Worm (Caenorhabditis elegans) whole organism, L4 larva: ENCODE results near the gene F49F1.12.

Experiments
- D1046.2 ChIP-seq: fragments of 200-800 bp; sonication (Bioruptor generic); IDR thresholded peaks from 2 replicates; pipeline ENCODE4 v1.3.6; 2022; ENCODE audit warnings: missing genetic modification characterization, missing compliant biosample characterization
- F26F4.8 ChIP-seq: fragments of 200-800 bp; sonication (Bioruptor generic); conservative IDR thresholded peaks from 2 replicates; pipeline ENCODE4 v1.3.6; 2022; ENCODE audit warnings: missing genetic modification characterization, missing compliant biosample characterization
- F49E8.2 ChIP-seq: sonication (generic microtip); optimal IDR thresholded peaks from 2 replicates; lab custom pipeline; 2016; ENCODE audit warnings: missing compliant biosample characterization, mild to moderate bottlenecking, missing genetic modification characterization, borderline replicate concordance
- R02D3.7 ChIP-seq: fragments of 150-350 bp; sonication (generic microtip); optimal IDR thresholded peaks from 3 replicates; lab custom pipeline; 2014; ENCODE audit warnings: missing biosample characterization, missing genetic modification characterization
- ZK337.2 ChIP-seq: fragments of 200-800 bp; sonication (Bioruptor generic); IDR thresholded peaks from 2 replicates; pipeline ENCODE4 v1.3.6; 2022; ENCODE audit warnings: missing genetic modification reagents, missing genetic modification characterization, missing compliant biosample characterization
- ZK546.5 ChIP-seq, 2 experiments: sonication (generic microtip); optimal IDR thresholded peaks; 2 replicates each; lab custom pipeline; 2017; ENCODE audit warnings: missing biosample characterization in 2 of 2, missing genetic modification characterization in 2 of 2
- aha-1 ChIP-seq: fragments of 150-350 bp; peaks from one replicate; lab custom pipeline; 2014; ENCODE audit warnings: missing biosample characterization, missing genetic modification characterization
- aly-2 ChIP-seq: sonication (generic microtip); optimal IDR thresholded peaks from 2 replicates; lab custom pipeline; 2018; ENCODE audit warnings: missing biosample characterization, missing genetic modification characterization
- arid-1 ChIP-seq: fragments of 200-800 bp; sonication (Bioruptor generic); conservative IDR thresholded peaks from 2 replicates; pipeline ENCODE4 v1.3.6; 2022; ENCODE audit warnings: missing genetic modification reagents, missing genetic modification characterization, missing compliant biosample characterization
- ceh-28 ChIP-seq: fragments of 150-350 bp; optimal IDR thresholded peaks from 2 replicates; lab custom pipeline; 2014; ENCODE audit warnings: missing biosample characterization, missing genetic modification reagents, missing genetic modification characterization
- ceh-32 ChIP-seq: sonication (generic microtip); optimal IDR thresholded peaks from 2 replicates; lab custom pipeline; 2016; ENCODE audit warnings: mild to moderate bottlenecking, missing genetic modification characterization, missing compliant biosample characterization; ENCODE audit not compliant: poor library complexity
- daf-16 ChIP-seq, 3 experiments: sonication (generic microtip); optimal IDR thresholded peaks; 2 replicates each; lab custom pipeline; 2016 to 2017; ENCODE audit warnings: missing genetic modification characterization in 3 of 3, missing genetic modification reagents in 3 of 3, mild to moderate bottlenecking in 2 of 3, missing compliant biosample characterization in 2 of 3, missing biosample characterization in 1 of 3, moderate library complexity in 1 of 3
- daf-8 ChIP-seq: fragments of 200-800 bp; sonication (Bioruptor generic); IDR thresholded peaks from 2 replicates; pipeline ENCODE4 v1.3.6; 2022; ENCODE audit warnings: missing genetic modification characterization, missing compliant biosample characterization
- dmd-9 ChIP-seq: fragments of 200-800 bp; sonication (Bioruptor generic); IDR thresholded peaks from 2 replicates; pipeline ENCODE4 v1.3.6; 2022; ENCODE audit warnings: missing genetic modification reagents, missing genetic modification characterization, missing compliant biosample characterization
- dpl-1 ChIP-seq: fragments of 150-350 bp; optimal IDR thresholded peaks from 2 replicates; lab custom pipeline; 2014; ENCODE audit warnings: missing biosample characterization, missing genetic modification reagents, missing genetic modification characterization
- dve-1 ChIP-seq: sonication (generic microtip); optimal IDR thresholded peaks from 2 replicates; lab custom pipeline; 2017; ENCODE audit warnings: antibody characterized with exemption, mild to moderate bottlenecking, missing genetic modification characterization, missing compliant biosample characterization; ENCODE audit not compliant: insufficient read depth
- hif-1 ChIP-seq, 2 experiments: sonication (generic microtip); optimal IDR thresholded peaks; 2 replicates each; lab custom pipeline; 2016 to 2017; ENCODE audit warnings: missing compliant biosample characterization in 2 of 2, missing genetic modification characterization in 2 of 2, missing genetic modification reagents in 2 of 2, missing genotype in 2 of 2, mild to moderate bottlenecking in 1 of 2
- hmg-1.1 ChIP-seq: fragments of 200-800 bp; sonication (Bioruptor generic); IDR thresholded peaks from 2 replicates; pipeline ENCODE4 v1.3.6; 2022; ENCODE audit warnings: missing genetic modification reagents, missing genetic modification characterization, missing compliant biosample characterization
- lim-7 ChIP-seq: fragments of 200-800 bp; sonication (Bioruptor generic); IDR thresholded peaks from 2 replicates; pipeline ENCODE4 v1.3.6; 2022; ENCODE audit warnings: missing genetic modification characterization, missing compliant biosample characterization
- lin-1 ChIP-seq: fragments of 200-800 bp; sonication (Bioruptor generic); IDR thresholded peaks from 2 replicates; pipeline ENCODE4 v1.3.6; 2022; ENCODE audit warnings: missing genetic modification reagents, missing genetic modification characterization, missing compliant biosample characterization
- lin-13 ChIP-seq: fragments of 150-350 bp; optimal IDR thresholded peaks from 2 replicates; lab custom pipeline; 2014; ENCODE audit warnings: missing biosample characterization, missing genetic modification reagents, missing genetic modification characterization
- lin-29 ChIP-seq: fragments of 200-800 bp; sonication (Bioruptor generic); IDR thresholded peaks from 2 replicates; pipeline ENCODE4 v1.3.6; 2022; ENCODE audit warnings: missing genetic modification reagents, missing genetic modification characterization, missing compliant biosample characterization
- lin-38 ChIP-seq: fragments of 200-800 bp; sonication (Bioruptor generic); IDR thresholded peaks from 2 replicates; pipeline ENCODE4 v1.3.6; 2022; ENCODE audit warnings: missing genetic modification reagents, missing genetic modification characterization, missing compliant biosample characterization
- lin-39 ChIP-seq: fragments of 150-350 bp; optimal IDR thresholded peaks from 2 replicates; lab custom pipeline; 2014; ENCODE audit warnings: missing biosample characterization, missing genetic modification reagents, missing genetic modification characterization
- mep-1 ChIP-seq: fragments of 150-350 bp; sonication (generic microtip); optimal IDR thresholded peaks from 3 replicates; lab custom pipeline; 2014; ENCODE audit warnings: missing biosample characterization, missing genetic modification characterization
- mes-2 ChIP-seq: sonication (generic microtip); optimal IDR thresholded peaks from 2 replicates; lab custom pipeline; 2016; ENCODE audit warnings: missing genotype, mild to moderate bottlenecking, missing genetic modification characterization, missing compliant biosample characterization; ENCODE audit not compliant: poor library complexity, severe bottlenecking
- nhr-237 ChIP-seq: sonication (generic microtip); optimal IDR thresholded peaks from 2 replicates; lab custom pipeline; 2017; ENCODE audit warnings: missing biosample characterization, missing genetic modification characterization
- nhr-28 ChIP-seq: fragments of 150-350 bp; optimal IDR thresholded peaks from 2 replicates; lab custom pipeline; 2014; ENCODE audit warnings: missing biosample characterization, missing genetic modification characterization
- nhr-41 ChIP-seq: fragments of 200-800 bp; sonication (Bioruptor generic); IDR thresholded peaks from 2 replicates; pipeline ENCODE4 v1.3.6; 2022; ENCODE audit warnings: missing genetic modification reagents, missing genetic modification characterization, missing compliant biosample characterization
- nhr-42 ChIP-seq: fragments of 200-800 bp; sonication (Bioruptor generic); IDR thresholded peaks from 2 replicates; pipeline ENCODE4 v1.3.6; 2022; ENCODE audit warnings: missing genetic modification characterization, missing compliant biosample characterization
- nhr-6 ChIP-seq: fragments of 150-350 bp; optimal IDR thresholded peaks from 2 replicates; lab custom pipeline; 2014; ENCODE audit warnings: missing biosample characterization, missing genetic modification characterization
- pqm-1 ChIP-seq: sonication (generic microtip); optimal IDR thresholded peaks from 2 replicates; lab custom pipeline; 2017; ENCODE audit warnings: missing biosample characterization, missing genetic modification characterization
- rbr-2 ChIP-seq: sonication (generic microtip); optimal IDR thresholded peaks from 2 replicates; lab custom pipeline; 2016; ENCODE audit warnings: missing genotype, missing genetic modification characterization, missing compliant biosample characterization
- tra-1 ChIP-seq: fragments of 200-800 bp; sonication (Bioruptor generic); IDR thresholded peaks from 2 replicates; pipeline ENCODE4 v1.3.6; 2022; ENCODE audit warnings: missing genetic modification reagents, missing genetic modification characterization, missing compliant biosample characterization
- unc-130 ChIP-seq: sonication (generic microtip); optimal IDR thresholded peaks from 2 replicates; lab custom pipeline; 2016; ENCODE audit warnings: missing genetic modification reagents, missing genetic modification characterization, missing compliant biosample characterization
- zip-11 ChIP-seq: fragments of 200-800 bp; sonication (Bioruptor generic); IDR thresholded peaks from 2 replicates; pipeline ENCODE4 v1.3.6; 2022; ENCODE audit warnings: missing genetic modification characterization, missing compliant biosample characterization
- zip-2 ChIP-seq: fragments of 150-350 bp; optimal IDR thresholded peaks from 2 replicates; lab custom pipeline; 2014; ENCODE audit warnings: missing biosample characterization, missing genetic modification characterization

The F49F1.12 gene

DNA sequence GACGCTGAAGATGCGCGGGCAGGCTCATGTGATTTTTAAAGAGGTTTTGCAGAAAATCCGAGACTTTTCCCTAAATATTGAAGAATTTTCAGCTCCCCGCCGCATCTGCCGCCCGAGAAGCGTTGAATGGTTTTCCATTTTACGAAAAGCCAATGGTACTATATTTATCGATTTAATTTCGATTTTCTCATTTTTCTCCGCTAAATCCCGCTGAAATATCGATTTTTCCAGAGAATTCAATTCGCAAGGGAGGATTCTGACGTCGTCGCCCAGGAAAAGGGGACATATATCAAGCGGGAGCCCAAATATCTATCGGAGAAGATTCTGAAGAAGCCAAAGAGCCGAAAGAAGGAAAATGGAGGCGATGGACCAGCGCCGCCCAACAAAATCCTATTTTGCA lies 29.4 kb upstream of the F49F1.12 start:
- TF ChIP-seq lim-7 (GFP tag; lab: Robert Waterston, UW) (0 out of 2 replicates have a peak, but pooled peaks have one; percentile 28), mep-1 (tag; lab: Kevin White, UChicago) (no peak), ceh-28 (tag; lab: Kevin White, UChicago) (peak; percentile 52)

DNA sequence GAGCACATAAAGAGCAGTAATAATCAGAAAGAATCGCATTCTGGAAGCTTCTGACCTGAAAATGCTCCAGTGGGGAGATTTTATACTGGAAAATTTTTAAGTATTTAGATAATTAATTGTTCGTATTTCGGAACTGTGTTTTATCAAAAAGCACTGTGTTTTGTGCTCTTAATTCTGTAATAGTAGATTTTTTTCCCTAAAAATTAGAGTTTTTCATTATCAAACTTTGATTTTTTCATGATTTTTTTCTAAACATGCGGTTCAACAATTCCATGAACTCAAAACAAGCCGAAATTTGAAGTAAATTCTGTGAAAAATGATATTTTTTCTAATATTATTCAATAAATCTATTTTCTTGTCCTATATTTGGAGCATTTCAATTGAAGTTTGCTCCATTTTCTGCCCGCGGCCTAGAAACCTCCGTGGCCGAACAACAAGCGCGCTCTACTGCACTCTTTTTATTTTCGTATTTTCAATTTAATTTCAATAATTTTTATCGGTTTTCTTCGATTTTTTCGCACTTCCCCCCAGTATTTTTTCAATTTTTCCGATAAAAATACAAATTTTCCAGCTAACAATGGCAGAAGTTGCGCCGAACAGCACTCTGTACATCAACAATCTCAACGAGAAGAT lies 28.8 kb upstream of the F49F1.12 start, which contains the start of the genes K08D10.13 and rnp-2:
K08D10.13 (minus strand) TSS at position 51 of the 633 bp plus-strand sequence.
rnp-2 (plus strand) TSS at position 546 of the 633 bp plus-strand sequence.
- TF ChIP-seq F49E8.2 (tag; lab: Kevin White, UChicago) (no peak), dpl-1 (GFP tag; lab: Kevin White, UChicago) (peak; percentile 63), nhr-28 (tag; lab: Kevin White, UChicago) (peak; percentile 9), daf-8 (GFP tag; lab: Robert Waterston, UW) (no peak), ZK337.2 (GFP tag; lab: Robert Waterston, UW) (0 out of 2 replicates have a peak, but pooled peaks have one; percentile 25), rbr-2 (tag; lab: Kevin White, UChicago) (peak; percentile 35), mes-2 (tag; lab: Kevin White, UChicago) (peak; percentile 96), lin-38 (GFP tag; lab: Robert Waterston, UW) (peak; percentile 92), ceh-32 (tag; lab: Kevin White, UChicago) (no peak), hif-1 (tag; optimal IDR thresholded peaks at IDR 0.05; lab: Kevin White, UChicago) (peak in 1 of 2 experiments; percentile 45), unc-130 (peak; percentile 29), lin-13 (peak; percentile 10), aha-1 (peak; percentile 43)

DNA sequence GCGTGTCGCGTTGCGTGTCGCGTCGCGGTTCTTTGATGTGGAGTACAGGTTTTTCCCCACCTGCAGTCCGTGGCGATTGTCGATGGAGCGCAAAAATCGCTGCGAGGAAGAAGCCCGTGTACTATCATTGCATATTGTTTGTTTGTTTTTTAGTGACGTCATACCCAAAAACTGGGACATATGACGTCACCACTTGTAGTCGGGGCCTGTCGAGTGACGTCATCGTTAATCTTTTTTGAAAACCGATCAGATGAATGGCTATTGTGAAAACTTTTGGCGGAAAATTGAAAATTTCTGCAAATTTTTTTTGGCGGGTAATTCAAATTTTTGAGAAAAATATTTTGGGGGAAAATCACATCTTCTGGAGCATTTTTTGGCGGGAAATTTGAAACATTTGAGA lies 24.4 kb upstream of the F49F1.12 start:
- TF ChIP-seq dmd-9 (GFP tag; lab: Robert Waterston, UW) (no peak), nhr-41 (GFP tag; lab: Robert Waterston, UW) (no peak), D1046.2 (GFP tag; lab: Robert Waterston, UW) (no peak), aly-2 (tag; lab: Kevin White, UChicago) (no peak), lin-38 (GFP tag; lab: Robert Waterston, UW) (no peak), lin-1 (GFP tag; lab: Robert Waterston, UW) (no peak), ZK337.2 (GFP tag; lab: Robert Waterston, UW) (no peak), mes-2 (tag; lab: Kevin White, UChicago) (no peak), R02D3.7 (no peak)

DNA sequence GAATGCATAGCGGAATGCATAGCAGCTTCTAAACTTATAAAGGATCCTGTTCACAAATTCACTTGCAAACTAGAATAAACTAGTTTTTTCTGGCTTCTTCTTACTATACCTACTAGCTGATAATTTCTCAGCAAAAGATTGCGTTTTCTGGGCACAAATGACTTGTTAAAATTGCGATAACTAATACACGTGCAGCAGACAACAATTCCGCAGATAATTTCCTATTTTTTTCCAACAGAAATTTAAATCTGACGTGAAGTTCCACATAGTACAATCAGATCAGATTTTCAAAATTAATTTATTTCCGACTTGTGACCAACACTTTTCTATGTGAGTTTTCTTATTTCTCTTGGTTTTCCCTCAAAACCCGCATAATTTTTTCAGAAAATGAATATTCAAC lies 21.5 kb upstream of the F49F1.12 start, which contains the start of gene scrm-8:
scrm-8 (plus strand) TSS at position 301 of the 400 bp plus-strand sequence.
- TF ChIP-seq nhr-237 (tag; lab: Kevin White, UChicago) = no peak
- no peak for TF ChIP-seq lin-39 (tag; lab: Kevin White, UChicago)
- no peak for TF ChIP-seq unc-130
- no peak for TF ChIP-seq zip-11 (GFP tag; lab: Robert Waterston, UW)
- TF ChIP-seq lin-38 (GFP tag; lab: Robert Waterston, UW) = no peak
- no peak for TF ChIP-seq arid-1 (GFP tag; lab: Robert Waterston, UW)
- TF ChIP-seq lin-1 (GFP tag; lab: Robert Waterston, UW) = no peak
- TF ChIP-seq nhr-42 (GFP tag; lab: Robert Waterston, UW) = no peak
- no peak for TF ChIP-seq daf-16 (GFP tag; optimal IDR thresholded peaks at IDR 0.05; lab: Kevin White, UChicago)
- TF ChIP-seq daf-16 (tag; optimal IDR thresholded peaks at IDR 0.05; lab: Kevin White, UChicago) = no peak
- TF ChIP-seq dve-1 = no peak
- no peak for TF ChIP-seq F26F4.8 (GFP tag; lab: Robert Waterston, UW)
- no peak for TF ChIP-seq hmg-1.1 (GFP tag; lab: Robert Waterston, UW)
- TF ChIP-seq ceh-32 (tag; lab: Kevin White, UChicago) = no peak
- no peak for TF ChIP-seq tra-1 (GFP tag; lab: Robert Waterston, UW)
- no peak for TF ChIP-seq ZK546.5 (tag; optimal IDR thresholded peaks at IDR 0.05; lab: Kevin White, UChicago)
- TF ChIP-seq zip-2 = no peak
- TF ChIP-seq pqm-1 = no peak
- TF ChIP-seq lin-29 (GFP tag; lab: Robert Waterston, UW) = no peak
- TF ChIP-seq nhr-6 (tag; lab: Kevin White, UChicago) = no peak
- TF ChIP-seq rbr-2 (tag; lab: Kevin White, UChicago) = no peak
